Fruit fly (Drosophila melanogaster): ENCODE measurements around the gene Cpr65Ay.
"Not testable (repeated sequence)": the region's sequence is repeated elsewhere in the genome, so short reads cannot be mapped to it uniquely, and the experiment has no call there.

- TF ChIP-seq Myc, h (optimal IDR thresholded peaks at IDR 0.05): not testable (repeated sequence)
Measured at dm6 chr3L:6146374-6146773, 12.1 kb downstream of the Cpr65Ay start, which contains the start of gene Lcp65Ab2.
